Fruit fly (Drosophila melanogaster) Kc167 (cell line): ENCODE results near the gene Mrtf.

ENCODE experiments used
- Myc ChIP-seq: fragments of >200 bp; optimal IDR thresholded peaks from 2 replicates; lab custom pipeline; 2017; ENCODE audit warnings: missing external identifiers
- Sin3A ChIP-seq: fragments of >200 bp; optimal IDR thresholded peaks from 2 replicates; lab custom pipeline; 2018; ENCODE audit warnings: missing external identifiers
- h ChIP-seq: fragments of >200 bp; optimal IDR thresholded peaks from 3 replicates; lab custom pipeline; 2018; ENCODE audit warnings: missing external identifiers
- insv ChIP-seq: fragments of >200 bp; optimal IDR thresholded peaks from 3 replicates; lab custom pipeline; 2018; ENCODE audit warnings: missing external identifiers
- psq ChIP-seq: fragments of >200 bp; optimal IDR thresholded peaks from 2 replicates; lab custom pipeline; 2017; ENCODE audit warnings: missing external identifiers
- ttk ChIP-seq: sonication (Bioruptor generic); optimal IDR thresholded peaks from 2 replicates; lab custom pipeline; 2017; ENCODE audit warnings: missing external identifiers

Mrtf gene

dm6 chr3L:2766269-2767088 lies at the start of gene Mrtf, which contains the start of gene Non2:
Gene Mrtf (minus strand): TSS chr3L:2766536.
Gene Non2 (plus strand): TSS chr3L:2766999.
- TF ChIP-seq Sin3A (lab: Kevin White, UChicago) (no peak), insv (no peak), psq (lab: Kevin White, UChicago) (no peak), ttk (lab: Kevin White, UChicago) (no peak), h (lab: Kevin White, UChicago) (no peak), Myc (lab: Kevin White, UChicago) (no peak)

dm6 chr3L:2809767-2810166 lies 43.4 kb upstream of the Mrtf start:
- no peak for TF ChIP-seq psq (lab: Kevin White, UChicago)
- no peak for TF ChIP-seq insv

- TF ChIP-seq Myc (lab: Kevin White, UChicago) = no peak
- no peak for TF ChIP-seq Sin3A (lab: Kevin White, UChicago)
- TF ChIP-seq insv = no peak
- TF ChIP-seq h (lab: Kevin White, UChicago) = no peak
- TF ChIP-seq psq (lab: Kevin White, UChicago) = no peak
- TF ChIP-seq ttk (lab: Kevin White, UChicago) = no peak
Observed at dm6 chr3L:2808278-2808892, 42.0 kb upstream of the Mrtf start.

- TF ChIP-seq insv (no peak), psq (lab: Kevin White, UChicago) (no peak)
Observed at dm6 chr3L:2807376-2807775, 41.0 kb upstream of the Mrtf start.

dm6 chr3L:2805956-2806527 lies 39.7 kb upstream of the Mrtf start:
- no peak for TF ChIP-seq psq (lab: Kevin White, UChicago)
- TF ChIP-seq insv = no peak

- TF ChIP-seq insv = no peak
- no peak for TF ChIP-seq h (lab: Kevin White, UChicago)
- TF ChIP-seq psq (lab: Kevin White, UChicago) = no peak
- TF ChIP-seq Myc (lab: Kevin White, UChicago) = no peak
- TF ChIP-seq Sin3A (lab: Kevin White, UChicago) = no peak
- TF ChIP-seq ttk (lab: Kevin White, UChicago) = no peak
Observed at dm6 chr3L:2805137-2805955, 39.0 kb upstream of the Mrtf start.

dm6 chr3L:2802085-2802484 lies 35.7 kb upstream of the Mrtf start:
- no peak for TF ChIP-seq Myc (lab: Kevin White, UChicago)
- no peak for TF ChIP-seq insv
- no peak for TF ChIP-seq ttk (lab: Kevin White, UChicago)
- no peak for TF ChIP-seq h (lab: Kevin White, UChicago)
- TF ChIP-seq Sin3A (lab: Kevin White, UChicago) = no peak

dm6 chr3L:2801376-2801775 lies 35.0 kb upstream of the Mrtf start:
- no peak for TF ChIP-seq ttk (lab: Kevin White, UChicago)
- no peak for TF ChIP-seq Sin3A (lab: Kevin White, UChicago)
- TF ChIP-seq insv = no peak
- TF ChIP-seq psq (lab: Kevin White, UChicago) = no peak
- no peak for TF ChIP-seq Myc (lab: Kevin White, UChicago)
- no peak for TF ChIP-seq h (lab: Kevin White, UChicago)

dm6 chr3L:2800329-2800728 lies 34.0 kb upstream of the Mrtf start:
- TF ChIP-seq ttk (lab: Kevin White, UChicago) = no peak
- no peak for TF ChIP-seq insv
- TF ChIP-seq h (lab: Kevin White, UChicago) = no peak
- no peak for TF ChIP-seq Sin3A (lab: Kevin White, UChicago)

- TF ChIP-seq h (lab: Kevin White, UChicago) = no peak
Observed at dm6 chr3L:2799110-2799618, 32.8 kb upstream of the Mrtf start.

- no peak for TF ChIP-seq Myc (lab: Kevin White, UChicago)
- TF ChIP-seq h (lab: Kevin White, UChicago) = no peak
Observed at dm6 chr3L:2798463-2798993, 32.2 kb upstream of the Mrtf start.

dm6 chr3L:2796242-2796641 lies 29.9 kb upstream of the Mrtf start:
- no peak for TF ChIP-seq h (lab: Kevin White, UChicago)
- TF ChIP-seq Myc (lab: Kevin White, UChicago) = no peak
- TF ChIP-seq insv = no peak
- TF ChIP-seq ttk (lab: Kevin White, UChicago) = no peak
- no peak for TF ChIP-seq psq (lab: Kevin White, UChicago)
- TF ChIP-seq Sin3A (lab: Kevin White, UChicago) = no peak
